Fruit fly (Drosophila melanogaster) whole organism, wandering third instar larva: ENCODE measurements around the gene CG31924.

Source experiments
- lola ChIP-seq: fragments of >200 bp; optimal IDR thresholded peaks from 2 replicates; lab custom pipeline; 2017; ENCODE audit warnings: missing biosample characterization, missing genetic modification characterization
- psq ChIP-seq: fragments of 200-800 bp; sonication (Bioruptor generic); optimal IDR thresholded peaks from 3 replicates; lab custom pipeline; 2017; ENCODE audit warnings: missing biosample characterization, mild to moderate bottlenecking, missing genetic modification characterization, moderate library complexity
- sv ChIP-seq: fragments of 200-800 bp; sonication (Bioruptor generic); optimal IDR thresholded peaks from 3 replicates; lab custom pipeline; 2016; ENCODE audit warnings: missing biosample characterization, missing genetic modification characterization

DNA sequence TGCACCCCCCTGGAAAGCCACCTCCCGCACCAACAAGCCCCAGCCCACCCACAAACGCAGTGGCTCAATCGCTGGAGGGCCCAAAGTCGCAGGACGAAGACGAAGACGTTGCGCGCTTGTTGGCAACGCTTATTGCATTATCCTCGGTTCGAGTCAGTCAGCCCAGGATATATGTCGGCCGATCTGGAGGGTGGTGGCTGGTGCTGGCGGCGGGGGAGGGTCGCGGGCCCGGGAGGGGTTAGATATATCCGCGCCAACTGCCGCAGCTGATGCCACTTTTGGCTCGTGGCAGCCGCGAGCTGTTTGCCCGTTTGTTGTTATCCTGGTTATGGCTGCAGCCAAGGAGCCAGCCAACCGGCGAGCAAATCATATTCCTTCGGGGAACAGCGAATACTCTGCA lies 10.3 kb upstream of the CG31924 start:
- TF ChIP-seq psq (GFP tag; lab: Kevin White, UChicago) (no peak), lola (no peak), sv (GFP tag; lab: Kevin White, UChicago) (no peak)
